Worm (Caenorhabditis elegans) whole organism, mixed stage, embryonic: ENCODE results near the gene slo-2.

Experiments
- M03D4.4 ChIP-seq: sonication (generic microtip); optimal IDR thresholded peaks from 2 replicates; lab custom pipeline; 2017; ENCODE audit warnings: mild to moderate bottlenecking, missing genetic modification characterization, missing compliant biosample characterization
- bed-3 ChIP-seq: fragments of 200-800 bp; sonication (Bioruptor generic); optimal IDR thresholded peaks from 3 replicates; lab custom pipeline; 2018; ENCODE audit warnings: mild to moderate bottlenecking, missing genetic modification characterization, moderate library complexity, missing compliant biosample characterization
- blmp-1 ChIP-seq: fragments of 150-350 bp; optimal IDR thresholded peaks from 2 replicates; lab custom pipeline; 2014; ENCODE audit warnings: missing biosample characterization, missing genetic modification characterization
- ceh-39 ChIP-seq: fragments of 150-350 bp; optimal IDR thresholded peaks from 2 replicates; lab custom pipeline; 2014; ENCODE audit warnings: missing biosample characterization, missing genetic modification characterization
- ceh-43 ChIP-seq: fragments of 200-800 bp; sonication (Bioruptor generic); optimal IDR thresholded peaks from 2 replicates; lab custom pipeline; 2018; ENCODE audit warnings: mild to moderate bottlenecking, missing genetic modification characterization, moderate library complexity, missing compliant biosample characterization
- ces-1 ChIP-seq: fragments of 150-350 bp; optimal IDR thresholded peaks from 2 replicates; lab custom pipeline; 2014; ENCODE audit warnings: missing biosample characterization, missing genetic modification reagents, missing genetic modification characterization
- cnd-1 ChIP-seq: fragments of 200-800 bp; sonication (Bioruptor generic); optimal IDR thresholded peaks from 2 replicates; lab custom pipeline; 2018; ENCODE audit warnings: mild to moderate bottlenecking, missing genetic modification characterization, missing compliant biosample characterization
- drap-1 ChIP-seq: fragments of 200-800 bp; sonication (Bioruptor generic); optimal IDR thresholded peaks from 3 replicates; lab custom pipeline; 2018; ENCODE audit warnings: mild to moderate bottlenecking, missing genetic modification characterization, missing compliant biosample characterization
- elt-1 ChIP-seq: sonication (generic microtip); optimal IDR thresholded peaks from 2 replicates; lab custom pipeline; 2017; ENCODE audit warnings: missing genetic modification characterization, mild to moderate bottlenecking, missing compliant biosample characterization, antibody characterized with exemption, moderate library complexity, borderline replicate concordance; ENCODE audit not compliant: insufficient read depth
- elt-3 ChIP-seq: fragments of 150-350 bp; optimal IDR thresholded peaks from 2 replicates; lab custom pipeline; 2014; ENCODE audit warnings: missing biosample characterization, missing genetic modification characterization
- flh-1 ChIP-seq: fragments of 200-800 bp; sonication (Bioruptor generic); optimal IDR thresholded peaks from 2 replicates; lab custom pipeline; 2018; ENCODE audit warnings: mild to moderate bottlenecking, missing genetic modification characterization, moderate library complexity, missing compliant biosample characterization
- ham-2 ChIP-seq: fragments of 200-800 bp; sonication (Bioruptor generic); optimal IDR thresholded peaks from 2 replicates; lab custom pipeline; 2018; ENCODE audit warnings: mild to moderate bottlenecking, missing genetic modification characterization, missing compliant biosample characterization
- hlh-1 ChIP-seq: fragments of 150-350 bp; optimal IDR thresholded peaks from 2 replicates; lab custom pipeline; 2014; ENCODE audit warnings: missing biosample characterization, missing genetic modification reagents, missing genetic modification characterization
- lin-13 ChIP-seq: fragments of 150-350 bp; optimal IDR thresholded peaks from 2 replicates; lab custom pipeline; 2014; ENCODE audit warnings: missing biosample characterization, missing genetic modification characterization
- lsy-2 ChIP-seq: fragments of 150-350 bp; optimal IDR thresholded peaks from 2 replicates; lab custom pipeline; 2014; ENCODE audit warnings: missing biosample characterization, missing genetic modification characterization
- mab-5 ChIP-seq: fragments of 150-350 bp; optimal IDR thresholded peaks from 2 replicates; lab custom pipeline; 2014; ENCODE audit warnings: missing biosample characterization, missing genetic modification characterization
- mls-2 ChIP-seq: sonication (generic microtip); optimal IDR thresholded peaks from 2 replicates; lab custom pipeline; 2016; ENCODE audit warnings: mild to moderate bottlenecking, missing genetic modification characterization, moderate library complexity, missing compliant biosample characterization
- nhr-2 ChIP-seq: fragments of 150-350 bp; optimal IDR thresholded peaks from 2 replicates; lab custom pipeline; 2014; ENCODE audit warnings: missing biosample characterization, missing genetic modification characterization
- nhr-237 ChIP-seq: fragments of 150-350 bp; optimal IDR thresholded peaks from 2 replicates; lab custom pipeline; 2014; ENCODE audit warnings: missing biosample characterization, missing genetic modification characterization
- pha-4 ChIP-seq: fragments of 150-350 bp; optimal IDR thresholded peaks from 2 replicates; lab custom pipeline; 2018; ENCODE audit warnings: missing biosample characterization, missing genetic modification reagents, missing genetic modification characterization
- sem-2 ChIP-seq: fragments of 200-800 bp; sonication (Bioruptor generic); optimal IDR thresholded peaks from 2 replicates; lab custom pipeline; 2018; ENCODE audit warnings: mild to moderate bottlenecking, missing genetic modification characterization, missing compliant biosample characterization
- snpc-4 ChIP-seq: fragments of 150-350 bp; optimal IDR thresholded peaks from 2 replicates; lab custom pipeline; 2014; ENCODE audit warnings: missing biosample characterization, missing genetic modification characterization
- sptf-1 ChIP-seq: sonication (generic microtip); optimal IDR thresholded peaks from 2 replicates; lab custom pipeline; 2017; ENCODE audit warnings: mild to moderate bottlenecking, missing genetic modification characterization, moderate library complexity, missing compliant biosample characterization
- tbx-8 ChIP-seq: fragments of 200-800 bp; sonication (Bioruptor generic); optimal IDR thresholded peaks from 2 replicates; lab custom pipeline; 2018; ENCODE audit warnings: mild to moderate bottlenecking, missing genetic modification characterization, moderate library complexity, missing compliant biosample characterization
- unc-120 ChIP-seq: sonication (generic microtip); optimal IDR thresholded peaks from 2 replicates; lab custom pipeline; 2017; ENCODE audit warnings: missing genetic modification characterization, missing compliant biosample characterization; ENCODE audit not compliant: poor library complexity, severe bottlenecking
- unc-39 ChIP-seq: fragments of 150-350 bp; optimal IDR thresholded peaks from 2 replicates; lab custom pipeline; 2014; ENCODE audit warnings: missing biosample characterization, missing genetic modification characterization
- unc-62 ChIP-seq: fragments of 150-350 bp; optimal IDR thresholded peaks from 2 replicates; lab custom pipeline; 2014; ENCODE audit warnings: missing biosample characterization, missing genetic modification reagents, missing genetic modification characterization
- zip-8 ChIP-seq: fragments of 150-350 bp; optimal IDR thresholded peaks from 2 replicates; lab custom pipeline; 2014; ENCODE audit warnings: missing biosample characterization, missing genetic modification characterization
- ztf-11 ChIP-seq: fragments of 150-350 bp; optimal IDR thresholded peaks from 2 replicates; lab custom pipeline; 2014; ENCODE audit warnings: missing biosample characterization, missing genetic modification characterization

The slo-2 gene

DNA sequence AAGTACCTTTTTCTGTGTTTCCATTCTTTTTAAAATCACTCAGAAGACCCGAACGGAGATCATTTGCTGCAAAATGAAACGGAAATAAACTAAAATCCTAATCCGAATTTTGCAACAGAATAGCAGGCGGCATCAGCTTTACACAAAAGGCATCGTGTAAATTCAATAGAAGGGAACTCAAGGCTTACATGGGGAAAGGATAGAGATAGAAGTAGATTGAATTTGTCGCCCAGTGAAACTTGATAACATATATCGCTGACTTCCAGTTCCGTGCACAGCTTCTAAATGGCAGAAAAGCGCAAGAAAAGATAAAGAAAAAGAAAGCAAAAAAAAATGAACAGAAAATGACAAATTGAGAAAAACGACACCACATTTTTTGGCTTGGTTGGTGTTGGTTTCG is at the start of gene slo-2:
Gene slo-2, minus strand, starts transcription at position 24 of the 400 bp plus-strand sequence.
- TF ChIP-seq bed-3 (GFP tag; lab: Kevin White, UChicago), result no peak
- TF ChIP-seq ces-1 (GFP tag; lab: Kevin White, UChicago), result peak; percentile 89
- TF ChIP-seq, all 35 proteins: peak for 1

DNA sequence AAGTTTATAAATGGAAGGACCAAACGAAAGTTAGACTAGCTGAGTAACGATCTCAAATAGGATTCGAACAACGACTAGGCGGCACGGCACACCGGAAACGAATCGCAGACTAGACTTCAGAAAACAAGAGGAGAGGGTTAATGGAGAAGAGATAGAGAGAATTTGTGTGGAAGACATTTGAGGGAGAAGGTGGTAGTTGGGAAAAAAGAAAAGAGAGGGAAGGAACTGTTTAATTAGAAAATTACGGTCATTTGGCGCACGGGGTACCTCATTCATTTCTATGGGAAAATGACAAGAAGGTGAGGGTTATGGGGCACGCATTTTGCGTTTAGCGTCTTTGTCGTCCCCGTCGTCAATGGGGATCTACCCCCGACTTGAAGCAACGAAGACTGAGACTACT is 48.5 kb upstream of the slo-2 start, which contains the start of gene F48C5.2:
Gene F48C5.2, minus strand, starts transcription at position 101 of the 400 bp plus-strand sequence.
- TF ChIP-seq zip-8 (tag; lab: Kevin White, UChicago) (no peak), sptf-1 (tag; lab: Kevin White, UChicago) (no peak), pha-4 (no peak), blmp-1 (tag; lab: Kevin White, UChicago) (no peak), elt-3 (tag; lab: Kevin White, UChicago) (no peak)

DNA sequence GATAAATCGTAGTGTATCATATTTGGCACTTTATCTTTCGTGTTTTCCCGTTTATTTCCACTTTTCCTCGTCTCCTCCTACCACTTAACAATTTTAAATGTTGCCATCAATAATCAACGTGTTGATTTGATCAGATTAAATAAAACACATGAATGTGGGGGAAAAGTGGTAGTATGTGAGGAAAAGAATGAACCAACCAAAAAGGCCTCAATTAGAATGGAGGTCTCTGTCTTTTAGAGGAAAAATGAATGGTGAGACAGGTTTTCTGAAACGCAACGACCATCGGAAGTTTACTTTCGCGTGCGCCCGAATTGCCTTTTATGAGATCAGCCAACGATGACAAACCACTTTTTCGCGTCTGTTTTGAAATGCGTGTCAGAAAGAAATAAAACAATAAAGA is 46.6 kb upstream of the slo-2 start:
- TF ChIP-seq elt-1 (tag; lab: Kevin White, UChicago) (no peak), zip-8 (tag; lab: Kevin White, UChicago) (no peak), ztf-11 (no peak), unc-120 (no peak), mab-5 (no peak), drap-1 (GFP tag; lab: Kevin White, UChicago) (no peak), unc-62 (GFP tag; lab: Kevin White, UChicago) (no peak), lin-13 (tag; lab: Kevin White, UChicago) (no peak), nhr-2 (no peak), ham-2 (GFP tag; lab: Kevin White, UChicago) (no peak), tbx-8 (no peak), unc-39 (tag; lab: Kevin White, UChicago) (no peak), ceh-39 (tag; lab: Kevin White, UChicago) (no peak), hlh-1 (tag; lab: Kevin White, UChicago) (no peak), lsy-2 (tag; lab: Kevin White, UChicago) (no peak), ces-1 (GFP tag; lab: Kevin White, UChicago) (no peak), pha-4 (no peak), sptf-1 (tag; lab: Kevin White, UChicago) (no peak), sem-2 (GFP tag; lab: Kevin White, UChicago) (no peak)

DNA sequence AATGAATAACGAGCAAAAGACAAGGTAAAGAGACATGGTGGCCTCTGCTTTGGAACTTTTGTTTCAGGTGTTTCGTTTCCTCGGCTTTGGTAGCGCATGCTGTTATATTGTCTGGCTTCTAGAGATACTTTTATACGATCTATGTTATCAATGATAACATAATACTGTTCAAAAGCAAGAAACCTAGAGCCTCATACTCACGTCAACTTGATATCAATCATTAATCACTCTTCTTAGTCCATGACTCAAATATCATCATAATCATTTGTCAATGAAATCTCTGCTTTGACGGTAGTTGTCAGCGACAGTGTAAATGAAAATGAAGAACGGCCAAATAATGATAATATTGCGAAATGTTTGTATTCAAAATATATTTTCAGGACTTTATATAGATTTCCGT is 44.5 kb upstream of the slo-2 start:
- no peak for TF ChIP-seq bed-3 (GFP tag; lab: Kevin White, UChicago)
- peak; percentile 30 for TF ChIP-seq unc-62 (GFP tag; lab: Kevin White, UChicago)
- no peak for TF ChIP-seq nhr-237 (tag; lab: Kevin White, UChicago)
- TF ChIP-seq unc-39 (tag; lab: Kevin White, UChicago), result no peak
- TF ChIP-seq lsy-2 (tag; lab: Kevin White, UChicago), result no peak
- no peak for TF ChIP-seq elt-3 (tag; lab: Kevin White, UChicago)
- no peak for TF ChIP-seq sem-2 (GFP tag; lab: Kevin White, UChicago)
- TF ChIP-seq flh-1 (GFP tag; lab: Kevin White, UChicago), result no peak
- TF ChIP-seq lin-13 (tag; lab: Kevin White, UChicago), result no peak

DNA sequence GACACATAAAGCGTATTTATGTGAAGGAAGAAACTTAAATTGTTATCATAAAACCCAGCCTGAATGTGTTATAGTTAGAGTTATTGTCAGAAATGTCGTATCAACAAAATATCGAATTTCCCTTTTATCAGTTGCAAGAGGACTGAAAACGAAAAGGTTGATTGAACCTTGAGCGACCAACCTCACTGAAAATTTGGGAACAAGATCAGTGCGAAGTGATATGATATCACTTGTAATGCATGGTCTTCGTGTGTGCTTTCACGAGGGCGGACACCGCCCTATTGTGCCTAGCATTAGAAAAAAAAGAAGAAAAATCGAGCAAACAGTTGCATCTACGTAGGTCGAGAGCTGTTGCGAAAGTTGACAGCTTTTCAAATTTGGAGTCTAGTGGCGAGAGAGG is 42.0 kb upstream of the slo-2 start:
- TF ChIP-seq snpc-4 (tag; lab: Kevin White, UChicago) (no peak), M03D4.4 (tag; lab: Kevin White, UChicago) (no peak), tbx-8 (no peak), elt-3 (tag; lab: Kevin White, UChicago) (no peak), zip-8 (tag; lab: Kevin White, UChicago) (no peak), cnd-1 (tag; lab: Kevin White, UChicago) (no peak), lin-13 (tag; lab: Kevin White, UChicago) (no peak), ceh-39 (tag; lab: Kevin White, UChicago) (no peak), unc-62 (GFP tag; lab: Kevin White, UChicago) (no peak), blmp-1 (tag; lab: Kevin White, UChicago) (no peak), ces-1 (GFP tag; lab: Kevin White, UChicago) (no peak), unc-120 (no peak), nhr-2 (no peak), ztf-11 (no peak), lsy-2 (tag; lab: Kevin White, UChicago) (no peak), hlh-1 (tag; lab: Kevin White, UChicago) (no peak)
- TF ChIP-seq, all 35 proteins: peak for 0

DNA sequence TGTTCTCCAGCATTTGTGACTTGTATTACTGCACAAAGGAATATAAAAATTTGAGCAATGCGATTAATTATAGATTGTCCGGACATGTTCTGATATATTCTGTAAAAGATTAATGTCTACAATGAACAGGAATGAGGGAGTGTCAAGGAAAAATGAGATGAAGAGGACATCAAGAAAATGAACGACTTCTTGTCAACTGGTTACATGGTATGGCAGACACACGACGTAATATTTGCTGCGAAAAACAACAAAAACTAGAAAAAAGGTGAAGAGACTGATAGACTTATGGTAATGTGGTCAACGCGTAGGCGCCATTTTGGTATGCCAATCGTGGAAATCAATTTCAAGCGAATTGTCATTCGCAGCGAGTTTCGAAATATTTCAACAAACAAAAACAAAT is 40.8 kb upstream of the slo-2 start, which contains the start of gene igeg-2:
Gene igeg-2, minus strand, starts transcription at position 101 of the 400 bp plus-strand sequence.
- no peak for TF ChIP-seq hlh-1 (tag; lab: Kevin White, UChicago)
- no peak for TF ChIP-seq ceh-39 (tag; lab: Kevin White, UChicago)
- TF ChIP-seq ham-2 (GFP tag; lab: Kevin White, UChicago), result no peak
- TF ChIP-seq mls-2, result no peak
- TF ChIP-seq mab-5, result no peak
- no peak for TF ChIP-seq nhr-2
- no peak for TF ChIP-seq snpc-4 (tag; lab: Kevin White, UChicago)
- TF ChIP-seq ztf-11, result no peak
- TF ChIP-seq unc-62 (GFP tag; lab: Kevin White, UChicago), result no peak
- TF ChIP-seq lsy-2 (tag; lab: Kevin White, UChicago), result no peak
- no peak for TF ChIP-seq blmp-1 (tag; lab: Kevin White, UChicago)
- no peak for TF ChIP-seq M03D4.4 (tag; lab: Kevin White, UChicago)
- TF ChIP-seq ceh-43 (GFP tag; lab: Kevin White, UChicago), result no peak
- no peak for TF ChIP-seq zip-8 (tag; lab: Kevin White, UChicago)
